Fruit fly (Drosophila melanogaster) whole organism, wandering third instar larva: ENCODE results near the gene CG33630.

Experiments
- Abd-B ChIP-seq: fragments of >200 bp; optimal IDR thresholded peaks from 2 replicates; lab custom pipeline; 2017; ENCODE audit warnings: missing biosample characterization, missing genetic modification characterization
- CG9705 ChIP-seq: fragments of 200-800 bp; sonication (Bioruptor generic); optimal IDR thresholded peaks from 2 replicates; lab custom pipeline; 2018; ENCODE audit warnings: missing biosample characterization, mild to moderate bottlenecking, missing genetic modification characterization
- Dif ChIP-seq: fragments of 200-275, 200-300 bp; sonication (Bioruptor generic); optimal IDR thresholded peaks from 2 replicates; lab custom pipeline; 2018; ENCODE audit warnings: missing biosample characterization, missing genetic modification characterization; ENCODE audit not compliant: partially characterized antibody
- GATAd ChIP-seq: sonication (Bioruptor generic); optimal IDR thresholded peaks from 2 replicates; lab custom pipeline; 2016; ENCODE audit warnings: missing biosample characterization, missing genetic modification characterization
- HLH106 ChIP-seq: fragments of 200-800 bp; optimal IDR thresholded peaks from 3 replicates; lab custom pipeline; 2019; ENCODE audit warnings: missing biosample characterization, mild to moderate bottlenecking, missing genetic modification characterization, moderate library complexity
- Hr78 ChIP-seq: fragments of >200 bp; optimal IDR thresholded peaks from 2 replicates; lab custom pipeline; 2017; ENCODE audit warnings: missing biosample characterization, missing genetic modification characterization
- Hr83 ChIP-seq: fragments of 200-300 bp; sonication (Bioruptor generic); optimal IDR thresholded peaks from 2 replicates; lab custom pipeline; 2016; ENCODE audit warnings: missing biosample characterization, mild to moderate bottlenecking, missing genetic modification characterization, moderate library complexity; ENCODE audit not compliant: poor library complexity, severe bottlenecking
- Myc ChIP-seq: fragments of >200 bp; optimal IDR thresholded peaks from 2 replicates; lab custom pipeline; 2017
- N ChIP-seq: fragments of >200 bp; optimal IDR thresholded peaks from 2 replicates; lab custom pipeline; 2018; ENCODE audit warnings: missing biosample characterization, missing external identifiers, missing genetic modification characterization
- OdsH ChIP-seq: fragments of 200-800 bp; sonication (Bioruptor generic); optimal IDR thresholded peaks from 2 replicates; lab custom pipeline; 2016; ENCODE audit warnings: missing biosample characterization, mild to moderate bottlenecking, missing genetic modification characterization
- Rel ChIP-seq, 2 experiments: fragments of 200-800 bp; sonication (Bioruptor generic) in 1 of 2; optimal IDR thresholded peaks; 2 replicates in 1 of 2; 3 replicates in 1 of 2; lab custom pipeline; 2016 to 2019; ENCODE audit warnings: mild to moderate bottlenecking in 2 of 2, missing biosample characterization in 2 of 2, missing genetic modification characterization in 2 of 2, moderate library complexity in 1 of 2
- Vsx2 ChIP-seq: fragments of 200-300, 225-300 bp; sonication (Bioruptor generic); optimal IDR thresholded peaks from 2 replicates; lab custom pipeline; 2018; ENCODE audit warnings: missing biosample characterization, missing genetic modification characterization; ENCODE audit not compliant: partially characterized antibody
- br ChIP-seq: fragments of 200-800 bp; sonication (Bioruptor generic); optimal IDR thresholded peaks from 2 replicates; lab custom pipeline; 2016; ENCODE audit warnings: missing biosample characterization, missing genetic modification characterization
- dl ChIP-seq, 2 experiments: fragments of 175-275, 200-275 bp in 1 of 2; fragments of 200-275 bp in 1 of 2; sonication (Bioruptor generic); optimal IDR thresholded peaks; lab custom pipeline; 2018; ENCODE audit warnings: mild to moderate bottlenecking in 2 of 2, missing biosample characterization in 2 of 2, missing genetic modification characterization in 2 of 2, moderate library complexity in 2 of 2; ENCODE audit not compliant: partially characterized antibody in 2 of 2, insufficient read depth in 1 of 2
- dmrt93B ChIP-seq: fragments of 200-800 bp; sonication (Bioruptor generic); optimal IDR thresholded peaks from 2 replicates; lab custom pipeline; 2018; ENCODE audit warnings: missing biosample characterization, mild to moderate bottlenecking, missing genetic modification characterization
- dsf ChIP-seq: sonication (Bioruptor generic); optimal IDR thresholded peaks from 2 replicates; lab custom pipeline; 2016; ENCODE audit warnings: missing biosample characterization, missing genetic modification characterization, borderline replicate concordance
- ey ChIP-seq: fragments of 200-800 bp; sonication (Bioruptor generic); optimal IDR thresholded peaks from 2 replicates; lab custom pipeline; 2016; ENCODE audit warnings: missing biosample characterization, missing genetic modification characterization
- foxo ChIP-seq, 2 experiments: fragments of 200-800 bp; sonication (Bioruptor generic); optimal IDR thresholded peaks; 2 replicates in 1 of 2; 3 replicates in 1 of 2; lab custom pipeline; 2016 to 2017; ENCODE audit warnings: missing biosample characterization in 2 of 2, missing genetic modification characterization in 2 of 2
- fru ChIP-seq: fragments of 200-800 bp; sonication (Bioruptor generic); optimal IDR thresholded peaks from 3 replicates; lab custom pipeline; 2016; ENCODE audit warnings: missing biosample characterization, mild to moderate bottlenecking, missing genetic modification characterization
- h ChIP-seq: fragments of 200-800 bp; sonication (Bioruptor generic); optimal IDR thresholded peaks from 3 replicates; lab custom pipeline; 2016; ENCODE audit warnings: missing biosample characterization, mild to moderate bottlenecking, missing genetic modification characterization
- jim ChIP-seq: fragments of 175-275, 200-325 bp; sonication (Bioruptor generic); optimal IDR thresholded peaks from 2 replicates; lab custom pipeline; 2016; ENCODE audit warnings: missing biosample characterization, mild to moderate bottlenecking, missing genetic modification characterization
- psq ChIP-seq: fragments of 200-800 bp; sonication (Bioruptor generic); optimal IDR thresholded peaks from 3 replicates; lab custom pipeline; 2017; ENCODE audit warnings: missing biosample characterization, mild to moderate bottlenecking, missing genetic modification characterization, moderate library complexity
- rgr ChIP-seq: fragments of 200-800 bp; sonication (Bioruptor generic); optimal IDR thresholded peaks from 3 replicates; lab custom pipeline; 2016; ENCODE audit warnings: missing biosample characterization, mild to moderate bottlenecking, missing genetic modification characterization
- sage ChIP-seq: fragments of 200-800 bp; sonication (Bioruptor generic); optimal IDR thresholded peaks from 2 replicates; lab custom pipeline; 2016; ENCODE audit warnings: missing biosample characterization, mild to moderate bottlenecking, missing genetic modification characterization
- sv ChIP-seq: fragments of 200-800 bp; sonication (Bioruptor generic); optimal IDR thresholded peaks from 3 replicates; lab custom pipeline; 2016; ENCODE audit warnings: missing biosample characterization, missing genetic modification characterization
- tai ChIP-seq: sonication (Bioruptor generic); optimal IDR thresholded peaks from 2 replicates; lab custom pipeline; 2016; ENCODE audit warnings: missing biosample characterization, missing genetic modification characterization
- usp ChIP-seq: fragments of >200 bp; optimal IDR thresholded peaks from 2 replicates; lab custom pipeline; 2017; ENCODE audit warnings: missing biosample characterization, missing genetic modification characterization
- woc ChIP-seq: sonication (Bioruptor generic); optimal IDR thresholded peaks from 2 replicates; lab custom pipeline; 2016; ENCODE audit warnings: missing biosample characterization, mild to moderate bottlenecking, missing genetic modification characterization

The CG33630 gene

DNA sequence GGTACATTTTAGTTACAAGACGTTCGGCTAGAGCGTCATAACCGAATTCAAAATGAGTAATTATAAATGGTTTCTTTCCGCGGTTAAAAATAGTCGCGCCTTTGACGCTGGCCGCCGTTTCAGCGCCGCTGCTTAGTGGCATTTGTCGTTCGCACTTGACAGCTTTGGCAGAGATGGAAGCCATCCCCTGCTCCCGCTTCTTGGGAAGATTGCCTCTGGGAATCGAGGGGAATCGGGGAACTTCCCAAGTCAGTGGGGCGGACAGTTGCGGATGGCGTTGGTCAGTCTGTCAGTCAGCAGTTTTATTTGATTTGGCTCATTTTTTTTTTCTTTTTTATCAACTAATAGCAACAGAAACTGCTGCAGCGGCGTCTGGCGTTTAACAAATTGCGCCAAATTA, 44.4 kb downstream of the CG33630 start:
- TF ChIP-seq CG9705 = no peak
- TF ChIP-seq GATAd (GFP tag; lab: Kevin White, UChicago) = no peak
- TF ChIP-seq tai (GFP tag; lab: Kevin White, UChicago) = no peak
- TF ChIP-seq foxo (GFP tag; optimal IDR thresholded peaks at IDR 0.05; lab: Kevin White, UChicago) = no peak
- TF ChIP-seq Abd-B (GFP tag; lab: Kevin White, UChicago) = no peak
- TF ChIP-seq br (GFP tag; lab: Kevin White, UChicago) = no peak
- no peak for TF ChIP-seq dmrt93B (GFP tag; lab: Kevin White, UChicago)
- no peak for TF ChIP-seq sage (GFP tag; lab: Kevin White, UChicago)
- no peak for TF ChIP-seq sv (GFP tag; lab: Kevin White, UChicago)
- TF ChIP-seq Hr78 (GFP tag; lab: Kevin White, UChicago) = no peak
- no peak for TF ChIP-seq usp (GFP tag; lab: Kevin White, UChicago)
- TF ChIP-seq HLH106 (tag; lab: Kevin White, UChicago) = no peak
- no peak for TF ChIP-seq Hr83 (GFP tag; lab: Kevin White, UChicago)
- TF ChIP-seq dsf (GFP tag; lab: Kevin White, UChicago) = no peak
- no peak for TF ChIP-seq N

dm6 chr3R:10108289-10108928, 46.0 kb downstream of the CG33630 start:
- peak; percentile 58 for TF ChIP-seq N
- no peak for TF ChIP-seq Abd-B (GFP tag; lab: Kevin White, UChicago)
- TF ChIP-seq, all 38 proteins: peak for 1

DNA sequence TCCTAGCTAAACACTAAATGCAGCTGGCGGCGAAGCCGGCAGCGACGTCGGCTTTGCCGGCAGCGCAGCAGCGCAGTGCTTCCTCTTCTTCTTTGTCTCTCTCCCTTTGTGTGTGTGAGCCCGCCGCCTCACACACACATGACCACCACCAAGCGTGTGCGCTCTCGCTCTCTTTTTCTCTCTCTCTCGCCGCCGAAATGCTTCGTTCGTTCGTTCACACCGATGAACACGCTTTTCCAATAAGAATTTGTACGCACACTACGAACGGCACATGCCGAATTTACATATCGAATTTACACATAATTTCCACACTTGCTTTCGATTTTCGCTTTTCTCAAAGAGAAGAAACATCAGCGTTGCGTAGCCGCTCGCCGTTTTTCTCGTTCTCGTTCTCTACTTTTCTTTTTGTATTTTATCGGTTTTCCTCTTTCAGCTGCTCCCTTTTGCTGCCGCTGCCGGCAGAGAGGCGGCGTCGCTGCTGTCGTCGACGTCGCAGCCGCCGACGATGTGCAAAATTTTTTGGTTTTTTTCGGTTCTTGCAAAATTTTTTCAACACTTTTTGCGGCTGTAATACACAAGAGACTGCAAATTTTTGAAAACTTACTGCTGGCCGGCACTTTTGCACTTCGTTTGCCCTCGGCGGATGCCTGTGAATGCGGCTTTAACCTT, 46.9 kb downstream of the CG33630 start:
- TF ChIP-seq dl (GFP tag; optimal IDR thresholded peaks at IDR 0.05; lab: Kevin White, UChicago; ENCODE audit: insufficient read depth in 1 of 2, partially characterized antibody in 2 of 2) (peak in 1 of 2 experiments; percentile 79), woc (GFP tag; lab: Kevin White, UChicago) (no peak), N (peak; percentile 80), Dif (GFP tag; lab: Kevin White, UChicago) (peak; percentile 91)

dm6 chr3R:10109938-10110337, 47.5 kb downstream of the CG33630 start, which contains the start of gene Fmr1:
Gene Fmr1, minus strand, starts transcription at chr3R:10110121.
- TF ChIP-seq GATAd (GFP tag; lab: Kevin White, UChicago) = peak; percentile 77
- TF ChIP-seq jim (GFP tag; lab: Kevin White, UChicago) = no peak
- TF ChIP-seq br (GFP tag; lab: Kevin White, UChicago) = peak; percentile 40
- TF ChIP-seq dl (GFP tag; optimal IDR thresholded peaks at IDR 0.05; lab: Kevin White, UChicago; ENCODE audit: insufficient read depth in 1 of 2, partially characterized antibody in 2 of 2) = no peak
- peak; percentile 97 for TF ChIP-seq psq (GFP tag; lab: Kevin White, UChicago)
- TF ChIP-seq Rel (GFP tag; optimal IDR thresholded peaks at IDR 0.05; lab: Kevin White, UChicago) = no peak
- TF ChIP-seq Rel (tag; optimal IDR thresholded peaks at IDR 0.05; lab: Kevin White, UChicago) = peak; percentile 12
- TF ChIP-seq h (GFP tag; lab: Kevin White, UChicago) = peak; percentile 60
- TF ChIP-seq Abd-B (GFP tag; lab: Kevin White, UChicago) = no peak
- peak; percentile 31 for TF ChIP-seq CG9705
- peak; percentile 26 for TF ChIP-seq ey (GFP tag; lab: Kevin White, UChicago)
- peak; percentile 50 for TF ChIP-seq HLH106 (tag; lab: Kevin White, UChicago)
- TF ChIP-seq foxo (GFP tag; optimal IDR thresholded peaks at IDR 0.05; lab: Kevin White, UChicago) = peak in 1 of 2 experiments; percentile 57
- TF ChIP-seq Vsx2 (GFP tag; lab: Kevin White, UChicago) = no peak
- TF ChIP-seq OdsH (GFP tag; lab: Kevin White, UChicago) = peak; percentile 11
- TF ChIP-seq rgr = peak; percentile 29
- peak; percentile 59 for TF ChIP-seq fru (GFP tag; lab: Kevin White, UChicago)
- no peak for TF ChIP-seq Dif (GFP tag; lab: Kevin White, UChicago)
- TF ChIP-seq Myc (lab: Kevin White, UChicago) = peak; percentile 37
